Worm (Caenorhabditis elegans): ENCODE measurements around the gene nhr-134.

DNA sequence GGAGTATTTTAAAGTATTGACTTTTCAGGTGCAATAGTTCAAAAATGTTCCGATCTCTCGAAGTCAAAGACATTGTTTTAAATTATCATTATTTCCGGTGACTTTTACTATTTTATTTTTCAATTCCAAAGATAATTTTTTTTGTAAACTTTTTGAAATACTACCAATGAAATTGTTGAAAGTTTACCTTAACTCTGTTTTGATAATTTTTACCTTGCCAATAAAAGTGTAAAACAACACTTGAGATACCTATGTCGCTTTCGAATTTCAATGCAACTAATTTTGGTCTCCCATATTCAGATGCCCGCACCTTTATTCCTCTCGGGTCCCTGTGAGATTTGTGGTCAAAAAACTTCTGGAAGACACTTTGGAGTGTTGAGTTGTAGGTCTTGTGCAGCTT is 5.9 kb upstream of the nhr-134 start, which contains the start of gene nhr-103:
- TF ChIP-seq W03F9.2 (tag; optimal IDR thresholded peaks at IDR 0.05) (no peak), him-1 (tag; optimal IDR thresholded peaks at IDR 0.05) (no peak), dao-5 (tag; optimal IDR thresholded peaks at IDR 0.05) (no peak)

Data from whole organism, L4/young adult.